Fruit fly (Drosophila melanogaster) whole organism, prepupa: Measurements from ENCODE around the gene Ctps.

Source experiments
- Blimp-1 ChIP-seq: fragments of 200-800 bp; sonication (Bioruptor generic); optimal IDR thresholded peaks from 3 replicates; lab custom pipeline; 2017; ENCODE audit warnings: missing biosample characterization, missing genetic modification characterization, mild to moderate bottlenecking, moderate library complexity, missing genetic modification reagents
- CG10631 ChIP-seq: fragments of 200-800 bp; sonication (Bioruptor generic); optimal IDR thresholded peaks from 2 replicates; lab custom pipeline; 2016; ENCODE audit warnings: missing biosample characterization, missing genetic modification characterization
- CG10669 ChIP-seq: fragments of 200-800 bp; sonication (Bioruptor generic); optimal IDR thresholded peaks from 3 replicates; lab custom pipeline; 2018; ENCODE audit warnings: missing biosample characterization, mild to moderate bottlenecking, missing genetic modification characterization, moderate library complexity
- CG11762 ChIP-seq: fragments of 200-800 bp; sonication (Bioruptor generic); optimal IDR thresholded peaks from 3 replicates; lab custom pipeline; 2016; ENCODE audit warnings: missing biosample characterization, missing genetic modification characterization; ENCODE audit not compliant: insufficient read depth
- CG11902 ChIP-seq: fragments of 200-800 bp; sonication (Bioruptor generic); optimal IDR thresholded peaks from 3 replicates; lab custom pipeline; 2016; ENCODE audit warnings: missing biosample characterization, missing genetic modification characterization
- CG15336 ChIP-seq: fragments of 200-800 bp; sonication (Bioruptor generic); IDR thresholded peaks from 2 replicates; pipeline ENCODE4 v1.3.6; 2022; ENCODE audit warnings: missing biosample characterization, missing genetic modification characterization
- CG1621 ChIP-seq: fragments of 200-800 bp; sonication (Bioruptor generic); optimal IDR thresholded peaks from 3 replicates; lab custom pipeline; 2018; ENCODE audit warnings: missing biosample characterization, mild to moderate bottlenecking, missing genetic modification characterization
- CG16779 ChIP-seq: fragments of 200-800 bp; sonication (Bioruptor generic); optimal IDR thresholded peaks from 3 replicates; lab custom pipeline; 2017; ENCODE audit warnings: missing biosample characterization, mild to moderate bottlenecking, missing genetic modification characterization
- CG31627 ChIP-seq: fragments of 200-800 bp; sonication (Bioruptor generic); optimal IDR thresholded peaks from 3 replicates; lab custom pipeline; 2016; ENCODE audit warnings: missing biosample characterization, missing genetic modification characterization
- CG32006 ChIP-seq: fragments of 200-800 bp; sonication (Bioruptor generic); optimal IDR thresholded peaks from 3 replicates; lab custom pipeline; 2017; ENCODE audit warnings: missing biosample characterization, mild to moderate bottlenecking, missing genetic modification characterization
- CG34406 ChIP-seq: fragments of 200-800 bp; sonication (Bioruptor generic); optimal IDR thresholded peaks from 3 replicates; lab custom pipeline; 2016; ENCODE audit warnings: missing biosample characterization, missing genetic modification characterization
- CG3919 ChIP-seq: fragments of 200-800 bp; sonication (Bioruptor generic); optimal IDR thresholded peaks from 3 replicates; lab custom pipeline; 2016; ENCODE audit warnings: missing biosample characterization, missing genetic modification characterization
- CG6792 ChIP-seq: fragments of 200-800 bp; sonication (Bioruptor generic); optimal IDR thresholded peaks from 3 replicates; lab custom pipeline; 2016; ENCODE audit warnings: missing biosample characterization, missing genetic modification characterization
- CG6808 ChIP-seq: fragments of 200-800 bp; sonication (Bioruptor generic); optimal IDR thresholded peaks from 3 replicates; lab custom pipeline; 2017; ENCODE audit warnings: missing biosample characterization, missing genetic modification characterization, mild to moderate bottlenecking, moderate library complexity, missing genetic modification reagents
- CG7368 ChIP-seq: fragments of 200-800 bp; sonication (Bioruptor generic); optimal IDR thresholded peaks from 3 replicates; lab custom pipeline; 2016; ENCODE audit warnings: missing biosample characterization, missing genetic modification characterization
- CG8119 ChIP-seq: fragments of 200-800 bp; sonication (Bioruptor generic); IDR thresholded peaks from 3 replicates; pipeline ENCODE4 v1.3.6; 2022; ENCODE audit warnings: missing biosample characterization, missing genetic modification characterization
- CG8319 ChIP-seq: fragments of 200-800 bp; sonication (Bioruptor generic); optimal IDR thresholded peaks from 3 replicates; lab custom pipeline; 2016; ENCODE audit warnings: missing biosample characterization, missing genetic modification characterization
- CG9139 ChIP-seq: fragments of 200-800 bp; sonication (Bioruptor generic); optimal IDR thresholded peaks from 3 replicates; lab custom pipeline; 2017; ENCODE audit warnings: missing biosample characterization, mild to moderate bottlenecking, missing genetic modification characterization
- Eip75B ChIP-seq: fragments of 200-800 bp; sonication (Bioruptor generic); optimal IDR thresholded peaks from 3 replicates; lab custom pipeline; 2016; ENCODE audit warnings: missing biosample characterization, missing genetic modification characterization
- Eip78C ChIP-seq: fragments of 200-800 bp; sonication (Bioruptor generic); peaks from one replicate; lab custom pipeline; 2016; ENCODE audit warnings: missing biosample characterization, missing genetic modification characterization
- Ets21C ChIP-seq: fragments of 200-800 bp; sonication (Bioruptor generic); optimal IDR thresholded peaks from 3 replicates; lab custom pipeline; 2016; ENCODE audit warnings: missing biosample characterization, missing genetic modification characterization
- Ets96B ChIP-seq: fragments of 200-800 bp; optimal IDR thresholded peaks from 2 replicates; lab custom pipeline; 2019; ENCODE audit warnings: missing biosample characterization, mild to moderate bottlenecking, missing genetic modification characterization, moderate library complexity
- Gug ChIP-seq: fragments of 200-800 bp; sonication (Bioruptor generic); IDR thresholded peaks from 2 replicates; pipeline ENCODE4 v1.3.6; 2022; ENCODE audit warnings: missing biosample characterization, missing genetic modification characterization
- Hr38 ChIP-seq: sonication (Bioruptor generic); optimal IDR thresholded peaks from 2 replicates; lab custom pipeline; 2016; ENCODE audit warnings: missing biosample characterization, missing genetic modification characterization
- Hr39 ChIP-seq: fragments of 200-800 bp; sonication (Bioruptor generic); optimal IDR thresholded peaks from 2 replicates; lab custom pipeline; 2016; ENCODE audit warnings: missing biosample characterization, missing genetic modification characterization
- Hr4 ChIP-seq: fragments of 200-800 bp; sonication (Bioruptor generic); optimal IDR thresholded peaks from 3 replicates; lab custom pipeline; 2016; ENCODE audit warnings: missing biosample characterization, missing genetic modification characterization
- Lpt ChIP-seq: fragments of 200-800 bp; sonication (Bioruptor generic); optimal IDR thresholded peaks from 3 replicates; lab custom pipeline; 2016; ENCODE audit warnings: missing biosample characterization, missing genetic modification characterization
- Met ChIP-seq: fragments of 200-800 bp; sonication (Bioruptor generic); optimal IDR thresholded peaks from 3 replicates; lab custom pipeline; 2016; ENCODE audit warnings: missing biosample characterization, missing genetic modification characterization
- OdsH ChIP-seq: fragments of 200-800 bp; sonication (Bioruptor generic); optimal IDR thresholded peaks from 3 replicates; lab custom pipeline; 2016; ENCODE audit warnings: missing biosample characterization, missing genetic modification characterization
- Smox ChIP-seq: fragments of 200-800 bp; sonication (Bioruptor generic); optimal IDR thresholded peaks from 3 replicates; lab custom pipeline; 2016; ENCODE audit warnings: missing biosample characterization, missing genetic modification characterization
- Sox102F ChIP-seq: fragments of 200-800 bp; sonication (Bioruptor generic); optimal IDR thresholded peaks from 2 replicates; lab custom pipeline; 2016; ENCODE audit warnings: missing biosample characterization, mild to moderate bottlenecking, missing genetic modification characterization
- Sox14 ChIP-seq: fragments of 200-800 bp; sonication (Bioruptor generic); optimal IDR thresholded peaks from 3 replicates; lab custom pipeline; 2016; ENCODE audit warnings: missing biosample characterization, missing genetic modification characterization
- Sox15 ChIP-seq: fragments of 200-800 bp; sonication (Bioruptor generic); optimal IDR thresholded peaks from 3 replicates; lab custom pipeline; 2016; ENCODE audit warnings: missing biosample characterization, missing genetic modification characterization
- cyc ChIP-seq: fragments of 200-800 bp; sonication (Bioruptor generic); optimal IDR thresholded peaks from 3 replicates; lab custom pipeline; 2016; ENCODE audit warnings: missing biosample characterization, missing genetic modification characterization
- dac ChIP-seq: fragments of 200-800 bp; sonication (Bioruptor generic); optimal IDR thresholded peaks from 2 replicates; lab custom pipeline; 2017; ENCODE audit warnings: missing biosample characterization, mild to moderate bottlenecking, missing genetic modification characterization
- eg ChIP-seq: fragments of 200-800 bp; sonication (Bioruptor generic); IDR thresholded peaks from 3 replicates; pipeline ENCODE4 v1.3.6; 2022; ENCODE audit warnings: missing biosample characterization, missing genetic modification characterization
- esn ChIP-seq: fragments of 200-800 bp; sonication (Bioruptor generic); optimal IDR thresholded peaks from 2 replicates; lab custom pipeline; 2016; ENCODE audit warnings: missing biosample characterization, mild to moderate bottlenecking, missing genetic modification characterization, moderate library complexity
- fd59A ChIP-seq: fragments of 200-800 bp; sonication (Bioruptor generic); optimal IDR thresholded peaks from 2 replicates; lab custom pipeline; 2017; ENCODE audit warnings: missing biosample characterization, mild to moderate bottlenecking, missing genetic modification characterization, missing genetic modification reagents
- fd85E ChIP-seq: fragments of 200-800 bp; sonication (Bioruptor generic); optimal IDR thresholded peaks from 3 replicates; lab custom pipeline; 2016; ENCODE audit warnings: missing biosample characterization, missing genetic modification characterization
- fkh ChIP-seq: fragments of 200-800 bp; sonication (Bioruptor generic); optimal IDR thresholded peaks from 3 replicates; lab custom pipeline; 2017; ENCODE audit warnings: missing biosample characterization, mild to moderate bottlenecking, missing genetic modification characterization, moderate library complexity
- lz ChIP-seq: fragments of 200-800 bp; sonication (Bioruptor generic); optimal IDR thresholded peaks from 3 replicates; lab custom pipeline; 2016; ENCODE audit warnings: missing biosample characterization, missing genetic modification characterization
- pdm3 ChIP-seq: fragments of 200-800 bp; sonication (Bioruptor generic); optimal IDR thresholded peaks from 3 replicates; lab custom pipeline; 2016; ENCODE audit warnings: missing biosample characterization, missing genetic modification characterization
- ss ChIP-seq, 2 experiments: fragments of 200-800 bp; sonication (Bioruptor generic); optimal IDR thresholded peaks; 2 replicates in 1 of 2; 3 replicates in 1 of 2; lab custom pipeline; 2017 to 2018; ENCODE audit warnings: mild to moderate bottlenecking in 2 of 2, missing biosample characterization in 2 of 2, missing genetic modification characterization in 2 of 2, moderate library complexity in 1 of 2
- svp ChIP-seq: fragments of 200-800 bp; sonication (Bioruptor generic); peaks from one replicate; lab custom pipeline; 2016; ENCODE audit warnings: missing biosample characterization, missing genetic modification characterization
- topi ChIP-seq: fragments of 200-800 bp; sonication (Bioruptor generic); optimal IDR thresholded peaks from 3 replicates; lab custom pipeline; 2016; ENCODE audit warnings: missing biosample characterization, missing genetic modification characterization
- vri ChIP-seq: fragments of 200-800 bp; sonication (Bioruptor generic); optimal IDR thresholded peaks from 3 replicates; lab custom pipeline; 2016; ENCODE audit warnings: missing biosample characterization, mild to moderate bottlenecking, missing genetic modification characterization

Ctps gene

dm6 chr3L:15089887-15090679 is 7.6 kb upstream of the Ctps start:
- no peak for TF ChIP-seq fkh (GFP tag; lab: Kevin White, UChicago)
- no peak for TF ChIP-seq cyc (GFP tag; lab: Kevin White, UChicago)
- no peak for TF ChIP-seq Sox14 (GFP tag; lab: Kevin White, UChicago)
- no peak for TF ChIP-seq CG7368 (GFP tag; lab: Kevin White, UChicago)
- TF ChIP-seq CG11762, result no peak
- no peak for TF ChIP-seq CG10631 (GFP tag; lab: Kevin White, UChicago)
- TF ChIP-seq Eip75B (GFP tag; lab: Kevin White, UChicago), result no peak
- TF ChIP-seq CG32006, result no peak
- no peak for TF ChIP-seq OdsH
- no peak for TF ChIP-seq Sox15
- TF ChIP-seq pdm3 (GFP tag; lab: Kevin White, UChicago), result no peak
- no peak for TF ChIP-seq dac (GFP tag; lab: Kevin White, UChicago)
- TF ChIP-seq Smox, result no peak
- no peak for TF ChIP-seq CG10669 (GFP tag; lab: Kevin White, UChicago)
- no peak for TF ChIP-seq CG6808
- no peak for TF ChIP-seq CG16779 (tag; lab: Kevin White, UChicago)
- TF ChIP-seq CG11902 (GFP tag; lab: Kevin White, UChicago), result no peak
- no peak for TF ChIP-seq ss (GFP tag; optimal IDR thresholded peaks at IDR 0.05; lab: Kevin White, UChicago)
- TF ChIP-seq Ets21C (GFP tag; lab: Kevin White, UChicago), result no peak
- TF ChIP-seq Ets96B (tag; lab: Kevin White, UChicago), result no peak

dm6 chr3L:15093929-15094588 is 3.7 kb upstream of the Ctps start:
- no peak for TF ChIP-seq CG9139 (GFP tag; lab: Kevin White, UChicago)
- no peak for TF ChIP-seq CG11902 (GFP tag; lab: Kevin White, UChicago)
- TF ChIP-seq Sox102F (GFP tag; lab: Kevin White, UChicago), result peak; percentile 32
- TF ChIP-seq Ets21C (GFP tag; lab: Kevin White, UChicago), result peak; percentile 3
- peak; percentile 73 for TF ChIP-seq Eip78C (GFP tag; lab: Kevin White, UChicago)
- TF ChIP-seq CG10631 (GFP tag; lab: Kevin White, UChicago), result no peak
- TF ChIP-seq Sox14 (GFP tag; lab: Kevin White, UChicago), result peak; percentile 17
- peak; percentile 35 for TF ChIP-seq pdm3 (GFP tag; lab: Kevin White, UChicago)
- peak; percentile 12 for TF ChIP-seq CG6792 (GFP tag; lab: Kevin White, UChicago)
- peak; percentile 37 for TF ChIP-seq esn (GFP tag; lab: Kevin White, UChicago)
- peak; percentile 2 for TF ChIP-seq lz
- TF ChIP-seq Eip75B (GFP tag; lab: Kevin White, UChicago), result peak; percentile 15
- peak; percentile 19 for TF ChIP-seq Hr4
- TF ChIP-seq ss (GFP tag; optimal IDR thresholded peaks at IDR 0.05; lab: Kevin White, UChicago), result no peak
- peak; percentile 44 for TF ChIP-seq topi
- peak; percentile 44; the same call in 1 of the 2 replicates for TF ChIP-seq CG15336 (GFP tag; lab: Robert Waterston, UW)
- peak; percentile 32 for TF ChIP-seq CG6808
- peak; percentile 85 for TF ChIP-seq svp (GFP tag; lab: Kevin White, UChicago)
- TF ChIP-seq fd85E (GFP tag; lab: Kevin White, UChicago), result no peak
- TF ChIP-seq CG1621 (tag; lab: Kevin White, UChicago), result no peak
- peak; percentile 40 for TF ChIP-seq CG31627 (GFP tag; lab: Kevin White, UChicago)
- peak; percentile 66 for TF ChIP-seq fkh (GFP tag; lab: Kevin White, UChicago)
- peak; percentile 77 for TF ChIP-seq vri (GFP tag; lab: Kevin White, UChicago)
- TF ChIP-seq CG34406 (GFP tag; lab: Kevin White, UChicago), result peak; percentile 15
- peak; percentile 29 for TF ChIP-seq cyc (GFP tag; lab: Kevin White, UChicago)
- TF ChIP-seq Hr39 (GFP tag; lab: Kevin White, UChicago), result peak; percentile 20
- no peak for TF ChIP-seq Gug (GFP tag; lab: Robert Waterston, UW)
- peak; percentile 48; the same call in 1 of the 3 replicates for TF ChIP-seq eg
- no peak for TF ChIP-seq Blimp-1 (GFP tag; lab: Kevin White, UChicago)
- no peak for TF ChIP-seq CG8319 (GFP tag; lab: Kevin White, UChicago)
- no peak for TF ChIP-seq Lpt (GFP tag; lab: Kevin White, UChicago)
- peak; percentile 4 for TF ChIP-seq Met (GFP tag; lab: Kevin White, UChicago)
- no peak for TF ChIP-seq CG8119 (GFP tag; lab: Robert Waterston, UW)
- TF ChIP-seq OdsH, result peak; percentile 14
- no peak for TF ChIP-seq Hr38 (GFP tag; lab: Kevin White, UChicago)
- no peak for TF ChIP-seq fd59A (GFP tag; lab: Kevin White, UChicago)
- TF ChIP-seq CG3919 (GFP tag; lab: Kevin White, UChicago), result no peak
